Worm (Caenorhabditis elegans) whole organism, L2 larva: ENCODE measurements around the gene mtp-18.

Experiments
- elt-1 ChIP-seq: fragments of 150-350 bp; optimal IDR thresholded peaks from 2 replicates; lab custom pipeline; 2014; ENCODE audit warnings: missing biosample characterization, missing genetic modification characterization
- elt-3 ChIP-seq: sonication (generic microtip); optimal IDR thresholded peaks from 2 replicates; lab custom pipeline; 2017; ENCODE audit warnings: missing biosample characterization, missing genetic modification characterization
- nhr-11 ChIP-seq: fragments of 150-350 bp; optimal IDR thresholded peaks from 2 replicates; lab custom pipeline; 2014; ENCODE audit warnings: missing biosample characterization, missing genetic modification characterization

DNA sequence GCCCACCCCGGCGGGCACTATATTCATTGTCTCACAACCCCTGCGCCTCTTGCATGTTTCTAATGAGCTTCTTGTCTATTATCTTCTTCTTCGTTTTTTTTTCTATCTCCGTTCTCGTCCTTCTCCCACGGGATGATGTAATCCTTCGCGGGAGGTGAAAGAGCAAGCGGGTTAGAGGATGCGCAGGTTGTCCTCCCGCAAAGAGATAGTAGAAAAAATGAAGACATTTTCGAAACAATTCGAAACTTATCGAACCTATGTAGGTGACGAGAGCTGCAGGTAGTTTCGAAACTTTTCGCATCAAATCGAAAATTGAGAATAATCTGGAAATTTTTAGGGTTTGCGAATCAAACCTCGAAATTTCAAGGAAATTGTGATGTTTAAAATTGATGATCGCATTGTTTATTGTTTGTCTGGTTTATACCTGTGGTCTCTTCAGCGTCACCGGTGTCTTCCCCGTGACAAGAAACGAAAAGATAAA lies 44.1 kb upstream of the mtp-18 start:
- TF ChIP-seq elt-3, result no peak
- no peak for TF ChIP-seq nhr-11 (tag; lab: Kevin White, UChicago)
- TF ChIP-seq elt-1 (tag; lab: Kevin White, UChicago), result no peak
